Worm (Caenorhabditis elegans): ENCODE measurements around the gene pinn-1.

The pinn-1 gene

ce11 chrII:2894295-2894694 is 5.5 kb upstream of the pinn-1 start, which contains the start of gene sqv-2:
sqv-2 (minus strand) TSS chrII:2894395.
- TF ChIP-seq tab-1 (GFP tag; IDR thresholded peaks at IDR 0.05) (no peak), med-1 (GFP tag; optimal IDR thresholded peaks at IDR 0.05; ENCODE audit: insufficient read depth) (no peak), ref-1 (GFP tag; conservative IDR thresholded peaks at IDR 0.05) (no peak), T22C8.4 (GFP tag; IDR thresholded peaks at IDR 0.05) (no peak), klf-2 (GFP tag; conservative IDR thresholded peaks at IDR 0.05) (no peak), ztf-29 (GFP tag; IDR thresholded peaks at IDR 0.05) (no peak), ztf-23 (GFP tag; IDR thresholded peaks at IDR 0.05) (no peak), flt-1 (GFP tag; IDR thresholded peaks at IDR 0.05) (no peak), cog-1 (tag; optimal IDR thresholded peaks at IDR 0.05) (no peak)

- no peak for TF ChIP-seq ztf-23 (GFP tag; IDR thresholded peaks at IDR 0.05)
- no peak for TF ChIP-seq ztf-29 (GFP tag; IDR thresholded peaks at IDR 0.05)
- no peak for TF ChIP-seq tab-1 (GFP tag; IDR thresholded peaks at IDR 0.05)
- peak; percentile 60 for TF ChIP-seq T22C8.4 (GFP tag; IDR thresholded peaks at IDR 0.05)
- TF ChIP-seq ref-1 (GFP tag; conservative IDR thresholded peaks at IDR 0.05): no peak
- no peak for TF ChIP-seq med-1 (GFP tag; optimal IDR thresholded peaks at IDR 0.05; ENCODE audit: insufficient read depth)
Observed at ce11 chrII:2885518-2886449, 3.0 kb downstream of the pinn-1 start.

ce11 chrII:2884810-2885209 is 4.0 kb downstream of the pinn-1 start, which contains the start of gene pigw-1:
pigw-1 (minus strand) TSS chrII:2884910.
- TF ChIP-seq med-1 (GFP tag; optimal IDR thresholded peaks at IDR 0.05; ENCODE audit: insufficient read depth) (no peak), tab-1 (GFP tag; IDR thresholded peaks at IDR 0.05) (no peak), cog-1 (tag; optimal IDR thresholded peaks at IDR 0.05) (no peak), klf-2 (GFP tag; conservative IDR thresholded peaks at IDR 0.05) (no peak), ref-1 (GFP tag; conservative IDR thresholded peaks at IDR 0.05) (no peak)

ce11 chrII:2881088-2881487 is 7.7 kb downstream of the pinn-1 start:
- no peak for TF ChIP-seq T22C8.4 (GFP tag; IDR thresholded peaks at IDR 0.05)
- peak; percentile 57 for TF ChIP-seq flt-1 (GFP tag; IDR thresholded peaks at IDR 0.05)

- TF ChIP-seq ref-1 (GFP tag; conservative IDR thresholded peaks at IDR 0.05) (no peak), ztf-23 (GFP tag; IDR thresholded peaks at IDR 0.05) (no peak), klf-2 (GFP tag; conservative IDR thresholded peaks at IDR 0.05) (no peak), tab-1 (GFP tag; IDR thresholded peaks at IDR 0.05) (no peak), cog-1 (tag; optimal IDR thresholded peaks at IDR 0.05) (no peak), med-1 (GFP tag; optimal IDR thresholded peaks at IDR 0.05; ENCODE audit: insufficient read depth) (no peak), T22C8.4 (GFP tag; IDR thresholded peaks at IDR 0.05) (no peak), flt-1 (GFP tag; IDR thresholded peaks at IDR 0.05) (no peak), ztf-29 (GFP tag; IDR thresholded peaks at IDR 0.05) (no peak)
Observed at ce11 chrII:2878909-2879308, 9.9 kb downstream of the pinn-1 start.

ce11 chrII:2874801-2875200 is 14.0 kb downstream of the pinn-1 start, which contains the start of gene Y110A2AL.1:
Y110A2AL.1 (plus strand) TSS chrII:2875101.
- no peak for TF ChIP-seq cog-1 (tag; optimal IDR thresholded peaks at IDR 0.05)
- no peak for TF ChIP-seq med-1 (GFP tag; optimal IDR thresholded peaks at IDR 0.05; ENCODE audit: insufficient read depth)
- no peak for TF ChIP-seq ref-1 (GFP tag; conservative IDR thresholded peaks at IDR 0.05)
- no peak for TF ChIP-seq tab-1 (GFP tag; IDR thresholded peaks at IDR 0.05)
- TF ChIP-seq ztf-23 (GFP tag; IDR thresholded peaks at IDR 0.05): no peak
- no peak for TF ChIP-seq T22C8.4 (GFP tag; IDR thresholded peaks at IDR 0.05)
- no peak for TF ChIP-seq ztf-29 (GFP tag; IDR thresholded peaks at IDR 0.05)
- TF ChIP-seq flt-1 (GFP tag; IDR thresholded peaks at IDR 0.05): no peak
- TF ChIP-seq klf-2 (GFP tag; conservative IDR thresholded peaks at IDR 0.05): no peak

ce11 chrII:2871816-2872215 is 17.0 kb downstream of the pinn-1 start, which contains the start of gene Y110A2AL.10:
Y110A2AL.10 (minus strand) TSS chrII:2871916.
- TF ChIP-seq ref-1 (GFP tag; conservative IDR thresholded peaks at IDR 0.05) (no peak), klf-2 (GFP tag; conservative IDR thresholded peaks at IDR 0.05) (no peak), cog-1 (tag; optimal IDR thresholded peaks at IDR 0.05) (no peak), ztf-29 (GFP tag; IDR thresholded peaks at IDR 0.05) (no peak), flt-1 (GFP tag; IDR thresholded peaks at IDR 0.05) (no peak), med-1 (GFP tag; optimal IDR thresholded peaks at IDR 0.05; ENCODE audit: insufficient read depth) (no peak), tab-1 (GFP tag; IDR thresholded peaks at IDR 0.05) (no peak), T22C8.4 (GFP tag; IDR thresholded peaks at IDR 0.05) (no peak), ztf-23 (GFP tag; IDR thresholded peaks at IDR 0.05) (no peak)

- TF ChIP-seq flt-1 (GFP tag; IDR thresholded peaks at IDR 0.05) (no peak), T22C8.4 (GFP tag; IDR thresholded peaks at IDR 0.05) (no peak), cog-1 (tag; optimal IDR thresholded peaks at IDR 0.05) (no peak), ztf-23 (GFP tag; IDR thresholded peaks at IDR 0.05) (no peak), klf-2 (GFP tag; conservative IDR thresholded peaks at IDR 0.05) (no peak), ztf-29 (GFP tag; IDR thresholded peaks at IDR 0.05) (no peak), tab-1 (GFP tag; IDR thresholded peaks at IDR 0.05) (no peak), med-1 (GFP tag; optimal IDR thresholded peaks at IDR 0.05; ENCODE audit: insufficient read depth) (no peak), ref-1 (GFP tag; conservative IDR thresholded peaks at IDR 0.05) (no peak)
Observed at ce11 chrII:2867701-2868100, 21.1 kb downstream of the pinn-1 start, which contains the start of gene Y110A2AL.2. Y110A2AL.2 (plus strand) TSS chrII:2868001.

- TF ChIP-seq ref-1 (GFP tag; conservative IDR thresholded peaks at IDR 0.05) (no peak), ztf-29 (GFP tag; IDR thresholded peaks at IDR 0.05) (no peak), T22C8.4 (GFP tag; IDR thresholded peaks at IDR 0.05) (no peak), tab-1 (GFP tag; IDR thresholded peaks at IDR 0.05) (no peak), ztf-23 (GFP tag; IDR thresholded peaks at IDR 0.05) (no peak), cog-1 (tag; optimal IDR thresholded peaks at IDR 0.05) (no peak), klf-2 (GFP tag; conservative IDR thresholded peaks at IDR 0.05) (no peak), flt-1 (GFP tag; IDR thresholded peaks at IDR 0.05) (no peak), med-1 (GFP tag; optimal IDR thresholded peaks at IDR 0.05; ENCODE audit: insufficient read depth) (no peak)
Observed at ce11 chrII:2866541-2867124, 22.2 kb downstream of the pinn-1 start, which contains the start of the genes Y110A2AL.9 and Y110A2AL.3. Y110A2AL.9 (minus strand) TSS chrII:2866641. Y110A2AL.3 (plus strand) TSS chrII:2867074.
